Fruit fly (Drosophila melanogaster): ENCODE results near the gene Gba1a.

The Gba1a gene

dm6 chr3R:23729632-23730471, 29.4 kb downstream of the Gba1a start (continued):
- TF ChIP-seq sd (tag; optimal IDR thresholded peaks at IDR 0.05): peak; percentile 92
- TF ChIP-seq CG34224 (GFP tag; IDR thresholded peaks at IDR 0.05; ENCODE audit: partially characterized antibody): peak; percentile 72
- no peak for TF ChIP-seq zfh1 (GFP tag; IDR thresholded peaks at IDR 0.05)
- no peak for TF ChIP-seq Hand (GFP tag; optimal IDR thresholded peaks at IDR 0.05)
- 0 out of 2 replicates have a peak, but pooled peaks have one; percentile 45 for TF ChIP-seq hbn (GFP tag; IDR thresholded peaks at IDR 0.05; ENCODE audit: partially characterized antibody)
- TF ChIP-seq twi (tag; optimal IDR thresholded peaks at IDR 0.05): no peak
- peak; percentile 61 for TF ChIP-seq nom (GFP tag; optimal IDR thresholded peaks at IDR 0.05)
- peak; percentile 18; the same call in 1 of the 3 replicates for TF ChIP-seq CG11695 (GFP tag; IDR thresholded peaks at IDR 0.05)
- peak; percentile 6 for TF ChIP-seq CG11504 (tag; optimal IDR thresholded peaks at IDR 0.05)
- peak; percentile 93 for TF ChIP-seq rib (GFP tag; IDR thresholded peaks at IDR 0.05)
- no peak for TF ChIP-seq gem (tag; optimal IDR thresholded peaks at IDR 0.05)
- peak in 1 of 2 experiments; percentile 11 for TF ChIP-seq Pdp1 (GFP tag; optimal IDR thresholded peaks at IDR 0.05)
- peak; percentile 53; the same call in 1 of the 3 replicates for TF ChIP-seq hb (GFP tag; IDR thresholded peaks at IDR 0.05; ENCODE audit: partially characterized antibody)
- TF ChIP-seq Deaf1 (tag; optimal IDR thresholded peaks at IDR 0.05): peak; percentile 43
- peak; percentile 21 for TF ChIP-seq CG2202 (tag; optimal IDR thresholded peaks at IDR 0.05)

- TF ChIP-seq kah (GFP tag; optimal IDR thresholded peaks at IDR 0.05) (peak; percentile 63), Dll (GFP tag; IDR thresholded peaks at IDR 0.05; ENCODE audit: partially characterized antibody) (0 out of 4 replicates have a peak, but pooled peaks have one; percentile 1), Sin3A (optimal IDR thresholded peaks at IDR 0.05) (no peak), ci (GFP tag; IDR thresholded peaks at IDR 0.05) (no peak; the same call in 2 of the 3 replicates), E2f2 (GFP tag; IDR thresholded peaks at IDR 0.05) (no peak), Stat92E (GFP tag; optimal IDR thresholded peaks at IDR 0.05) (no peak), Drgx (GFP tag; IDR thresholded peaks at IDR 0.05) (0 out of 2 replicates have a peak, but pooled peaks have one; percentile 3), cas (GFP tag; IDR thresholded peaks at IDR 0.05) (no peak), YL-1 (GFP tag; optimal IDR thresholded peaks at IDR 0.05) (no peak), CG42726 (GFP tag; IDR thresholded peaks at IDR 0.05; ENCODE audit: partially characterized antibody) (no peak), zen (tag; optimal IDR thresholded peaks at IDR 0.05) (no peak), hbn (GFP tag; IDR thresholded peaks at IDR 0.05; ENCODE audit: partially characterized antibody) (0 out of 2 replicates have a peak, but pooled peaks have one; percentile 3), Med (GFP tag) (peak; percentile 53)
Observed at dm6 chr3R:23730472-23730801, 30.0 kb downstream of the Gba1a start.

- no peak for TF ChIP-seq pum (GFP tag; optimal IDR thresholded peaks at IDR 0.05)
- TF ChIP-seq tap (tag; optimal IDR thresholded peaks at IDR 0.05): no peak
- no peak for TF ChIP-seq vnd (GFP tag; IDR thresholded peaks at IDR 0.05; ENCODE audit: partially characterized antibody)
- no peak for TF ChIP-seq CG6689 (GFP tag; IDR thresholded peaks at IDR 0.05)
- TF ChIP-seq Kr (GFP tag; optimal IDR thresholded peaks at IDR 0.05): no peak
- no peak for TF ChIP-seq CG8388 (GFP tag; optimal IDR thresholded peaks at IDR 0.05)
- TF ChIP-seq wor (GFP tag; IDR thresholded peaks at IDR 0.05): no peak
- TF ChIP-seq CG4730 (GFP tag; IDR thresholded peaks at IDR 0.05): no peak
Observed at dm6 chr3R:23732533-23732932, 32.1 kb downstream of the Gba1a start.
